Worm (Caenorhabditis elegans) whole organism, L1 larva: ENCODE data around the gene eol-1.

Source experiments
- C16A3.4 ChIP-seq: fragments of 150-350 bp; optimal IDR thresholded peaks from 2 replicates; lab custom pipeline; 2014; ENCODE audit warnings: missing biosample characterization, missing genetic modification characterization
- C34B4.2 ChIP-seq: sonication (generic microtip); optimal IDR thresholded peaks from 2 replicates; lab custom pipeline; 2017; ENCODE audit warnings: mild to moderate bottlenecking, missing genetic modification characterization, missing compliant biosample characterization
- aly-2 ChIP-seq: fragments of 150-350 bp; optimal IDR thresholded peaks from 2 replicates; lab custom pipeline; 2014; ENCODE audit warnings: missing biosample characterization, missing genetic modification characterization
- ama-1 ChIP-seq: fragments of 150-350 bp; optimal IDR thresholded peaks from 2 replicates; lab custom pipeline; 2014
- blmp-1 ChIP-seq: fragments of 150-350 bp; optimal IDR thresholded peaks from 2 replicates; lab custom pipeline; 2014; ENCODE audit warnings: missing biosample characterization, missing genetic modification characterization
- ceh-88 ChIP-seq: fragments of 200-800 bp; sonication (Bioruptor generic); IDR thresholded peaks from 2 replicates; pipeline ENCODE4 v1.3.6; 2022; ENCODE audit warnings: missing genetic modification characterization, missing compliant biosample characterization
- egl-13 ChIP-seq: sonication (generic microtip); optimal IDR thresholded peaks from 2 replicates; lab custom pipeline; 2016; ENCODE audit warnings: missing genotype, missing genetic modification reagents, missing genetic modification characterization, missing compliant biosample characterization
- elt-2 ChIP-seq: sonication (generic microtip); optimal IDR thresholded peaks from 2 replicates; lab custom pipeline; 2016; ENCODE audit warnings: missing genetic modification characterization, mild to moderate bottlenecking, inconsistent platforms, missing compliant biosample characterization, missing genetic modification reagents
- elt-3 ChIP-seq, 6 experiments: fragments of 150-350 bp in 1 of 6; sonication (generic microtip); optimal IDR thresholded peaks; 2 replicates each; lab custom pipeline; 2017 to 2018; ENCODE audit warnings: missing biosample characterization in 6 of 6, missing genetic modification characterization in 6 of 6, inconsistent platforms in 1 of 6
- fkh-10 ChIP-seq: sonication (generic microtip); optimal IDR thresholded peaks from 2 replicates; lab custom pipeline; 2017; ENCODE audit warnings: missing biosample characterization, missing genetic modification reagents, missing genetic modification characterization
- fos-1 ChIP-seq: fragments of 150-350 bp; optimal IDR thresholded peaks from 2 replicates; lab custom pipeline; 2014; ENCODE audit warnings: missing biosample characterization, missing genetic modification characterization
- grh-1 ChIP-seq: fragments of 200-800 bp; sonication (Bioruptor generic); IDR thresholded peaks from 2 replicates; pipeline ENCODE4 v1.3.6; 2022; ENCODE audit warnings: missing genetic modification reagents, missing genetic modification characterization, missing compliant biosample characterization
- irx-1 ChIP-seq: sonication (generic microtip); optimal IDR thresholded peaks from 2 replicates; lab custom pipeline; 2016; ENCODE audit warnings: missing genetic modification characterization, missing compliant biosample characterization
- isw-1 ChIP-seq: fragments of 200-800 bp; sonication (Bioruptor generic); IDR thresholded peaks from 2 replicates; pipeline ENCODE4 v1.3.6; 2022; ENCODE audit warnings: missing genetic modification characterization, missing compliant biosample characterization
- jun-1 ChIP-seq: fragments of 150-350 bp; optimal IDR thresholded peaks from 2 replicates; lab custom pipeline; 2014; ENCODE audit warnings: missing biosample characterization, missing genetic modification reagents, missing genetic modification characterization
- lin-13 ChIP-seq: fragments of 150-350 bp; optimal IDR thresholded peaks from 2 replicates; lab custom pipeline; 2014; ENCODE audit warnings: missing biosample characterization, missing genetic modification reagents, missing genetic modification characterization
- lin-15B ChIP-seq: fragments of 150-350 bp; sonication (generic microtip); optimal IDR thresholded peaks from 3 replicates; lab custom pipeline; 2014; ENCODE audit warnings: missing biosample characterization, missing genetic modification characterization
- lin-35 ChIP-seq, 2 experiments: fragments of 150-350 bp; optimal IDR thresholded peaks; 2 replicates each; lab custom pipeline; 2014; ENCODE audit warnings: missing biosample characterization in 2 of 2, missing genetic modification characterization in 2 of 2, missing genetic modification reagents in 2 of 2
- lin-39 ChIP-seq: fragments of 150-350 bp; optimal IDR thresholded peaks from 2 replicates; lab custom pipeline; 2014; ENCODE audit warnings: missing biosample characterization, missing genetic modification reagents, missing genetic modification characterization
- lsy-2 ChIP-seq, 2 experiments: fragments of 150-350 bp; optimal IDR thresholded peaks; 2 replicates each; lab custom pipeline; 2014; ENCODE audit warnings: missing biosample characterization in 2 of 2, missing genetic modification characterization in 2 of 2
- mef-2 ChIP-seq: fragments of 150-350 bp; optimal IDR thresholded peaks from 2 replicates; lab custom pipeline; 2014; ENCODE audit warnings: missing biosample characterization, missing genetic modification characterization
- nhr-11 ChIP-seq: fragments of 150-350 bp; optimal IDR thresholded peaks from 2 replicates; lab custom pipeline; 2014; ENCODE audit warnings: missing biosample characterization, missing genetic modification characterization
- nhr-20 ChIP-seq: sonication (generic microtip); optimal IDR thresholded peaks from 2 replicates; lab custom pipeline; 2016; ENCODE audit warnings: mild to moderate bottlenecking, missing genetic modification characterization, missing compliant biosample characterization
- nhr-28 ChIP-seq: fragments of 150-350 bp; optimal IDR thresholded peaks from 2 replicates; lab custom pipeline; 2014; ENCODE audit warnings: missing biosample characterization, missing genetic modification characterization
- nhr-71 ChIP-seq: sonication (generic microtip); optimal IDR thresholded peaks from 2 replicates; lab custom pipeline; 2016; ENCODE audit warnings: mild to moderate bottlenecking, missing genetic modification characterization, moderate library complexity, missing compliant biosample characterization
- nhr-76 ChIP-seq: sonication (generic microtip); optimal IDR thresholded peaks from 2 replicates; lab custom pipeline; 2017; ENCODE audit warnings: missing biosample characterization, missing genetic modification characterization
- nhr-77 ChIP-seq: fragments of 150-350 bp; optimal IDR thresholded peaks from 2 replicates; lab custom pipeline; 2014; ENCODE audit warnings: missing biosample characterization, missing genetic modification characterization
- nhr-85 ChIP-seq: sonication (generic microtip); peaks from one replicate; lab custom pipeline; 2016; ENCODE audit warnings: missing genetic modification characterization, inconsistent platforms, missing compliant biosample characterization
- nhr-90 ChIP-seq: sonication (generic microtip); optimal IDR thresholded peaks from 2 replicates; lab custom pipeline; 2016; ENCODE audit warnings: mild to moderate bottlenecking, missing genetic modification characterization, missing compliant biosample characterization; ENCODE audit not compliant: poor library complexity
- pax-3 ChIP-seq: fragments of 200-800 bp; sonication (Bioruptor generic); optimal IDR thresholded peaks from 2 replicates; lab custom pipeline; 2018; ENCODE audit warnings: mild to moderate bottlenecking, missing genetic modification characterization, moderate library complexity, missing compliant biosample characterization
- pqm-1 ChIP-seq: sonication (generic microtip); optimal IDR thresholded peaks from 3 replicates; lab custom pipeline; 2017; ENCODE audit warnings: missing biosample characterization, missing genetic modification characterization
- skn-1 ChIP-seq: fragments of 150-350 bp; optimal IDR thresholded peaks from 2 replicates; lab custom pipeline; 2014; ENCODE audit warnings: missing biosample characterization, missing genetic modification characterization
- sptf-1 ChIP-seq: fragments of 150-350 bp; optimal IDR thresholded peaks from 2 replicates; lab custom pipeline; 2014; ENCODE audit warnings: missing biosample characterization, missing genetic modification characterization
- sup-37 ChIP-seq: fragments of 200-800 bp; sonication (Bioruptor generic); optimal IDR thresholded peaks from 2 replicates; lab custom pipeline; 2018; ENCODE audit warnings: mild to moderate bottlenecking, missing genetic modification characterization, missing compliant biosample characterization
- tbx-2 ChIP-seq: sonication (generic microtip); optimal IDR thresholded peaks from 2 replicates; lab custom pipeline; 2016; ENCODE audit warnings: missing genetic modification characterization, missing compliant biosample characterization
- tlp-1 ChIP-seq: fragments of 150-350 bp; optimal IDR thresholded peaks from 2 replicates; lab custom pipeline; 2014; ENCODE audit warnings: missing biosample characterization, missing genetic modification characterization
- unc-130 ChIP-seq: fragments of 150-350 bp; optimal IDR thresholded peaks from 2 replicates; lab custom pipeline; 2017; ENCODE audit warnings: missing biosample characterization, missing genetic modification characterization, inconsistent platforms
- unc-30 ChIP-seq: sonication (generic microtip); optimal IDR thresholded peaks from 2 replicates; lab custom pipeline; 2017; ENCODE audit warnings: missing biosample characterization, missing genetic modification characterization
- vab-15 ChIP-seq: sonication (generic microtip); optimal IDR thresholded peaks from 2 replicates; lab custom pipeline; 2017; ENCODE audit warnings: missing genotype, mild to moderate bottlenecking, missing genetic modification characterization, missing compliant biosample characterization
- xbp-1 ChIP-seq: sonication (generic microtip); optimal IDR thresholded peaks from 2 replicates; lab custom pipeline; 2016; ENCODE audit warnings: missing genetic modification characterization, missing compliant biosample characterization
- zag-1 ChIP-seq: fragments of 150-350 bp; optimal IDR thresholded peaks from 2 replicates; lab custom pipeline; 2014; ENCODE audit warnings: missing biosample characterization, missing genetic modification characterization
- ztf-4 ChIP-seq: fragments of 150-350 bp; optimal IDR thresholded peaks from 2 replicates; lab custom pipeline; 2014; ENCODE audit warnings: missing biosample characterization, missing genetic modification characterization

Gene eol-1

ce11 chrV:13936052-13936451 lies 44.7 kb downstream of the eol-1 start:
- TF ChIP-seq irx-1 (tag; lab: Kevin White, UChicago): no peak
- peak; percentile 19 for TF ChIP-seq blmp-1
- peak; percentile 77 for TF ChIP-seq nhr-85 (tag; lab: Kevin White, UChicago)
- no peak for TF ChIP-seq nhr-90
- peak; percentile 63 for TF ChIP-seq grh-1
- peak in 1 of 2 experiments; percentile 11 for TF ChIP-seq lin-35 (GFP tag; optimal IDR thresholded peaks at IDR 0.05; lab: Kevin White, UChicago)
- peak in 2 of 6 experiments; percentile 25 to 31 for TF ChIP-seq elt-3 (tag; optimal IDR thresholded peaks at IDR 0.05; lab: Kevin White, UChicago)
- TF ChIP-seq nhr-20 (tag; lab: Kevin White, UChicago): peak; percentile 2
- peak; percentile 1 for TF ChIP-seq nhr-71 (tag; lab: Kevin White, UChicago)

ce11 chrV:13935423-13935822 lies 45.3 kb downstream of the eol-1 start:
- TF ChIP-seq elt-3 (tag; optimal IDR thresholded peaks at IDR 0.05; lab: Kevin White, UChicago): peak in 5 of 6 experiments; percentile 25 to 93 (median 82)
- peak in 1 of 2 experiments; percentile 2 for TF ChIP-seq lsy-2 (tag; optimal IDR thresholded peaks at IDR 0.05; lab: Kevin White, UChicago)
- no peak for TF ChIP-seq grh-1
- no peak for TF ChIP-seq C16A3.4 (tag; lab: Kevin White, UChicago)
- no peak for TF ChIP-seq ama-1 (lab: Kevin White, UChicago)
- peak; percentile 41 for TF ChIP-seq blmp-1

ce11 chrV:13934545-13934944 lies 46.2 kb downstream of the eol-1 start, which contains the start of gene R10D12.1:
Gene R10D12.1, minus strand, starts transcription at chrV:13934645.
- no peak for TF ChIP-seq C34B4.2 (tag; lab: Kevin White, UChicago)
- peak; percentile 2 for TF ChIP-seq nhr-20 (tag; lab: Kevin White, UChicago)
- TF ChIP-seq nhr-11: no peak
- TF ChIP-seq grh-1: 0 out of 2 replicates have a peak, but pooled peaks have one; percentile 25
- no peak for TF ChIP-seq lin-15B (tag; lab: Kevin White, UChicago)
- no peak for TF ChIP-seq unc-30 (tag; lab: Kevin White, UChicago)
- no peak for TF ChIP-seq unc-130
- no peak for TF ChIP-seq pax-3 (tag; lab: Kevin White, UChicago)
- TF ChIP-seq sup-37 (GFP tag; lab: Kevin White, UChicago): no peak
- no peak for TF ChIP-seq elt-2 (tag; lab: Kevin White, UChicago)
- no peak for TF ChIP-seq aly-2 (tag; lab: Kevin White, UChicago)
- no peak for TF ChIP-seq egl-13 (tag; lab: Kevin White, UChicago)
- TF ChIP-seq tbx-2 (tag; lab: Kevin White, UChicago): no peak
- TF ChIP-seq blmp-1: no peak
- no peak for TF ChIP-seq vab-15 (tag; lab: Kevin White, UChicago)
- peak in 1 of 6 experiments; percentile 40 for TF ChIP-seq elt-3 (tag; optimal IDR thresholded peaks at IDR 0.05; lab: Kevin White, UChicago)
- no peak for TF ChIP-seq ztf-4 (tag; lab: Kevin White, UChicago)
- TF ChIP-seq pqm-1 (tag; lab: Kevin White, UChicago): no peak
- TF ChIP-seq nhr-85 (tag; lab: Kevin White, UChicago): no peak
- no peak for TF ChIP-seq mef-2 (tag; lab: Kevin White, UChicago)
- no peak for TF ChIP-seq fos-1 (tag; lab: Kevin White, UChicago)
- TF ChIP-seq fkh-10 (GFP tag; lab: Kevin White, UChicago): no peak
- TF ChIP-seq jun-1 (tag; lab: Kevin White, UChicago): no peak
- TF ChIP-seq ama-1 (lab: Kevin White, UChicago): peak; percentile 30
- no peak for TF ChIP-seq sptf-1 (tag; lab: Kevin White, UChicago)
- no peak for TF ChIP-seq lin-39

- TF ChIP-seq pqm-1 (tag; lab: Kevin White, UChicago) (no peak), skn-1 (tag; lab: Kevin White, UChicago) (no peak), nhr-28 (tag; lab: Kevin White, UChicago) (no peak), C34B4.2 (tag; lab: Kevin White, UChicago) (no peak), nhr-76 (tag; lab: Kevin White, UChicago) (no peak)
- TF ChIP-seq, all 84 proteins: peak for 0
These were observed 48.8 kb downstream of the eol-1 start for ce11 chrV:13931952-13932351.

ce11 chrV:13931225-13931624 lies 49.5 kb downstream of the eol-1 start, which contains the start of gene C06B3.16:
Gene C06B3.16, plus strand, starts transcription at chrV:13931525.
- no peak for TF ChIP-seq tlp-1 (tag; lab: Kevin White, UChicago)
- TF ChIP-seq fkh-10 (GFP tag; lab: Kevin White, UChicago): no peak
- TF ChIP-seq lin-35 (GFP tag; optimal IDR thresholded peaks at IDR 0.05; lab: Kevin White, UChicago): no peak
- TF ChIP-seq lin-13: no peak
- no peak for TF ChIP-seq nhr-77 (tag; lab: Kevin White, UChicago)
- TF ChIP-seq zag-1 (tag; lab: Kevin White, UChicago): no peak
- TF ChIP-seq isw-1 (GFP tag; lab: Robert Waterston, UW): no peak
- no peak for TF ChIP-seq xbp-1 (tag; lab: Kevin White, UChicago)
- TF ChIP-seq ceh-88: no peak
- TF ChIP-seq sup-37 (GFP tag; lab: Kevin White, UChicago): no peak
